Fruit fly (Drosophila melanogaster): ENCODE results near the gene GCS2alpha.
A peak's percentile ranks its signal among the peaks of the same experiment; 100 is the strongest.
"Not testable (repeated sequence)": the region's sequence is repeated elsewhere in the genome, so short reads cannot be mapped to it uniquely, and the experiment has no call there.

Gene GCS2alpha

dm6 chrX:21617517-21617916, 12.5 kb upstream of the GCS2alpha start, which contains the start of gene CG32857:
TSS of gene CG32857 (minus strand) at chrX:21617617.
- TF ChIP-seq cic (GFP tag; optimal IDR thresholded peaks at IDR 0.05); Crg-1 (GFP tag; optimal IDR thresholded peaks at IDR 0.05); kay (GFP tag; ENCODE audit: borderline replicate concordance): not testable (repeated sequence)

dm6 chrX:21615139-21615538, 10.1 kb upstream of the GCS2alpha start, which contains the start of gene CG32820:
TSS of gene CG32820 (minus strand) at chrX:21615239.
- TF ChIP-seq cic, CG5204, CG1620 (GFP tag; optimal IDR thresholded peaks at IDR 0.05): not testable (repeated sequence)

- not testable (repeated sequence) for TF ChIP-seq bab1, tj, cic (GFP tag; optimal IDR thresholded peaks at IDR 0.05)
Observed at dm6 chrX:21611426-21611825, 6.4 kb upstream of the GCS2alpha start, which contains the start of gene CG33502. TSS of gene CG33502 (minus strand) at chrX:21611526.

- not testable (repeated sequence) for TF ChIP-seq ovo, cic, CG7045 (GFP tag; optimal IDR thresholded peaks at IDR 0.05)
Observed at dm6 chrX:21608820-21609219, 3.8 kb upstream of the GCS2alpha start, which contains the start of gene CG17450. TSS of gene CG17450 (minus strand) at chrX:21608920.

dm6 chrX:21605514-21605913, 450 bp upstream of the GCS2alpha start:
- TF ChIP-seq pad (GFP tag; optimal IDR thresholded peaks at IDR 0.05) (no peak), bab1 (GFP tag; optimal IDR thresholded peaks at IDR 0.05) (no peak), CG14711 (tag; optimal IDR thresholded peaks at IDR 0.05) (no peak), cic (GFP tag; optimal IDR thresholded peaks at IDR 0.05) (no peak), CG33017 (tag; optimal IDR thresholded peaks at IDR 0.05) (no peak), CG7045 (GFP tag; optimal IDR thresholded peaks at IDR 0.05) (no peak)

dm6 chrX:21593907-21594306, 11.2 kb downstream of the GCS2alpha start:
- TF ChIP-seq bab1 (GFP tag; optimal IDR thresholded peaks at IDR 0.05) = peak; percentile 91
- TF ChIP-seq CG11617 (GFP tag; optimal IDR thresholded peaks at IDR 0.05) = no peak
- no peak for TF ChIP-seq tj (GFP tag; optimal IDR thresholded peaks at IDR 0.05)
- no peak for TF ChIP-seq pad (GFP tag; optimal IDR thresholded peaks at IDR 0.05)
- TF ChIP-seq CG7101 (tag; optimal IDR thresholded peaks at IDR 0.05) = no peak
- no peak for TF ChIP-seq CG1620 (GFP tag; optimal IDR thresholded peaks at IDR 0.05)
- TF ChIP-seq Crg-1 (GFP tag; optimal IDR thresholded peaks at IDR 0.05) = no peak
- TF ChIP-seq CG14711 (tag; optimal IDR thresholded peaks at IDR 0.05) = peak; percentile 26
- TF ChIP-seq kay (GFP tag; ENCODE audit: borderline replicate concordance) = no peak
- TF ChIP-seq cnc (optimal IDR thresholded peaks at IDR 0.05) = no peak
- TF ChIP-seq CG33017 (tag; optimal IDR thresholded peaks at IDR 0.05) = no peak
- no peak for TF ChIP-seq ovo (GFP tag; optimal IDR thresholded peaks at IDR 0.05)

dm6 chrX:21591990-21592389, 13.1 kb downstream of the GCS2alpha start:
- TF ChIP-seq Mnt (GFP tag; optimal IDR thresholded peaks at IDR 0.05) (no peak), cic (GFP tag; optimal IDR thresholded peaks at IDR 0.05) (no peak), CG1620 (GFP tag; optimal IDR thresholded peaks at IDR 0.05) (peak; percentile 12), toe (GFP tag; optimal IDR thresholded peaks at IDR 0.05) (no peak), CG14711 (tag; optimal IDR thresholded peaks at IDR 0.05) (no peak), cnc (optimal IDR thresholded peaks at IDR 0.05) (no peak), Hr96 (GFP tag; optimal IDR thresholded peaks at IDR 0.05) (no peak), CG7045 (GFP tag; optimal IDR thresholded peaks at IDR 0.05) (no peak), pad (GFP tag; optimal IDR thresholded peaks at IDR 0.05) (peak; percentile 16), CG7101 (tag; optimal IDR thresholded peaks at IDR 0.05) (no peak), CG5204 (GFP tag; optimal IDR thresholded peaks at IDR 0.05) (no peak), bab1 (GFP tag; optimal IDR thresholded peaks at IDR 0.05) (peak; percentile 80), Crg-1 (GFP tag; optimal IDR thresholded peaks at IDR 0.05) (peak; percentile 3), CG11617 (GFP tag; optimal IDR thresholded peaks at IDR 0.05) (no peak), ovo (GFP tag; optimal IDR thresholded peaks at IDR 0.05) (no peak), Clk (GFP tag; optimal IDR thresholded peaks at IDR 0.05) (no peak), tj (GFP tag; optimal IDR thresholded peaks at IDR 0.05) (peak; percentile 92), CG12768 (GFP tag; optimal IDR thresholded peaks at IDR 0.05) (no peak), kay (GFP tag; ENCODE audit: borderline replicate concordance) (no peak), CG33017 (tag; optimal IDR thresholded peaks at IDR 0.05) (no peak)

- TF ChIP-seq CG12768 (GFP tag; optimal IDR thresholded peaks at IDR 0.05) (no peak), ovo (GFP tag; optimal IDR thresholded peaks at IDR 0.05) (no peak), Crg-1 (GFP tag; optimal IDR thresholded peaks at IDR 0.05) (no peak), bab1 (GFP tag; optimal IDR thresholded peaks at IDR 0.05) (no peak), CG7045 (GFP tag; optimal IDR thresholded peaks at IDR 0.05) (no peak), CG5204 (GFP tag; optimal IDR thresholded peaks at IDR 0.05) (no peak), pad (GFP tag; optimal IDR thresholded peaks at IDR 0.05) (no peak), Clk (GFP tag; optimal IDR thresholded peaks at IDR 0.05) (no peak), CG1620 (GFP tag; optimal IDR thresholded peaks at IDR 0.05) (no peak), kay (GFP tag; ENCODE audit: borderline replicate concordance) (no peak), CG33017 (tag; optimal IDR thresholded peaks at IDR 0.05) (no peak), CG14711 (tag; optimal IDR thresholded peaks at IDR 0.05) (no peak), Mnt (GFP tag; optimal IDR thresholded peaks at IDR 0.05) (no peak), cnc (optimal IDR thresholded peaks at IDR 0.05) (no peak), toe (GFP tag; optimal IDR thresholded peaks at IDR 0.05) (no peak), tj (GFP tag; optimal IDR thresholded peaks at IDR 0.05) (no peak), CG11617 (GFP tag; optimal IDR thresholded peaks at IDR 0.05) (no peak), cic (GFP tag; optimal IDR thresholded peaks at IDR 0.05) (no peak)
Observed at dm6 chrX:21589937-21590336, 15.1 kb downstream of the GCS2alpha start.
